Worm (Caenorhabditis elegans) whole organism, midembryonic: Measurements from ENCODE around the gene rpl-28.

ENCODE experiments used
- T22C8.4 ChIP-seq: fragments of 200-800 bp; sonication (Bioruptor generic); IDR thresholded peaks from 2 replicates; pipeline ENCODE4 v1.3.6; 2022; ENCODE audit warnings: missing genetic modification characterization, missing compliant biosample characterization
- cog-1 ChIP-seq: sonication (generic microtip); optimal IDR thresholded peaks from 2 replicates; lab custom pipeline; 2016; ENCODE audit warnings: missing genetic modification characterization, missing compliant biosample characterization
- flt-1 ChIP-seq: fragments of 200-800 bp; sonication (Bioruptor generic); IDR thresholded peaks from 2 replicates; pipeline ENCODE4 v1.3.6; 2022; ENCODE audit warnings: missing genetic modification characterization, missing compliant biosample characterization
- med-1 ChIP-seq: sonication (generic microtip); optimal IDR thresholded peaks from 2 replicates; lab custom pipeline; 2017; ENCODE audit warnings: missing genetic modification characterization, mild to moderate bottlenecking, missing compliant biosample characterization, antibody characterized with exemption, missing genetic modification reagents; ENCODE audit not compliant: insufficient read depth
- ref-1 ChIP-seq: fragments of 200-800 bp; sonication (Bioruptor generic); conservative IDR thresholded peaks from 2 replicates; pipeline ENCODE4 v1.3.6; 2022; ENCODE audit warnings: missing genetic modification reagents, missing genetic modification characterization, missing compliant biosample characterization
- tab-1 ChIP-seq: fragments of 200-800 bp; sonication (Bioruptor generic); IDR thresholded peaks from 2 replicates; pipeline ENCODE4 v1.3.6; 2022; ENCODE audit warnings: missing genetic modification characterization, missing compliant biosample characterization
- ztf-23 ChIP-seq: fragments of 200-800 bp; sonication (Bioruptor generic); IDR thresholded peaks from 2 replicates; pipeline ENCODE4 v1.3.6; 2022; ENCODE audit warnings: missing genetic modification reagents, missing genetic modification characterization, missing compliant biosample characterization
- ztf-29 ChIP-seq: fragments of 200-800 bp; sonication (Bioruptor generic); IDR thresholded peaks from 2 replicates; pipeline ENCODE4 v1.3.6; 2022; ENCODE audit warnings: missing genetic modification reagents, missing genetic modification characterization, missing compliant biosample characterization

DNA sequence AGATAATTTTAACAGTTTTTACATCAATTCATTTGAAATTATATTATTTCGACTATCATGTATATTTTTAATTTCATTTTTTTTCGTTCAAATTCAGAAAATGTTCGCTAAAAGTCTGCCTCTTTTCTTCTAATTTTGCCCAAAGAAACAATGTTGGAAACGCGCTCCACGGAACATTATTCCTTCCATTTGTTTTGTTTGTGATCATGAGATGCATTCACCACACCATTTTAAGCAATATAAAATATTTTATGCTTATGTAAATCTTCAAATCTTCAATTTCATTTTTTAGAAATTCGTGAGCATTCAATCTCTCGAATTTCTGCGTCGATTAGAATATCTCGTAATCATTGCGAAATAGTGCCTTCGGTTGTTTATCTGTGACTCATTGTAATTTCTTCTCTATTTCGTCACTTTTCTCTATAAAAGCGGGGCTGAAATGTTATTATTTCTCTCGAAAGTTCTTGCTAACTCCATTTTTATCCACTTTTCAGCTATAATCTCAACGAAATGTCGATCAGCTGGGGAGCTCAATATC lies 30.5 kb downstream of the rpl-28 start, which contains the start of gene istr-1:
- no peak for TF ChIP-seq T22C8.4
- no peak for TF ChIP-seq med-1 (GFP tag; lab: Kevin White, UChicago)
- no peak for TF ChIP-seq ztf-23 (GFP tag; lab: Robert Waterston, UW)
- no peak for TF ChIP-seq ref-1
- TF ChIP-seq flt-1 (GFP tag; lab: Robert Waterston, UW) = no peak
- TF ChIP-seq cog-1 (tag; lab: Kevin White, UChicago) = no peak
- TF ChIP-seq ztf-29 (GFP tag; lab: Robert Waterston, UW) = no peak
- no peak for TF ChIP-seq tab-1 (GFP tag; lab: Robert Waterston, UW)
